Fruit fly (Drosophila melanogaster) whole organism, pupa: Measurements from ENCODE around the gene CG34043.

ENCODE experiments used
- CG10348 ChIP-seq: fragments of 200-800 bp; sonication (Bioruptor generic); IDR thresholded peaks from 2 replicates; pipeline ENCODE4 v1.3.6; 2022; ENCODE audit warnings: missing biosample characterization, missing genetic modification characterization
- CG12605 ChIP-seq: fragments of 200-800 bp; sonication (Bioruptor generic); IDR thresholded peaks from 2 replicates; pipeline ENCODE4 v1.3.6; 2022; ENCODE audit warnings: missing biosample characterization, missing genetic modification characterization
- CG13204 ChIP-seq: fragments of 200-800 bp; sonication (Bioruptor generic); optimal IDR thresholded peaks from 2 replicates; lab custom pipeline; 2018; ENCODE audit warnings: missing biosample characterization, mild to moderate bottlenecking, missing genetic modification characterization, moderate library complexity
- CG14655 ChIP-seq: fragments of 200-800 bp; sonication (Bioruptor generic); optimal IDR thresholded peaks from 3 replicates; lab custom pipeline; 2017; ENCODE audit warnings: mild to moderate bottlenecking, missing biosample characterization, missing genetic modification reagents, missing genetic modification characterization
- CG15710 ChIP-seq: fragments of 200-800 bp; sonication (Bioruptor generic); optimal IDR thresholded peaks from 2 replicates; lab custom pipeline; 2018; ENCODE audit warnings: missing biosample characterization, mild to moderate bottlenecking, missing genetic modification characterization, moderate library complexity
- CG17806 ChIP-seq: fragments of 200-800 bp; sonication (Bioruptor generic); optimal IDR thresholded peaks from 2 replicates; lab custom pipeline; 2018; ENCODE audit warnings: missing biosample characterization, mild to moderate bottlenecking, missing genetic modification characterization, moderate library complexity
- CG32121 ChIP-seq: fragments of 200-800 bp; sonication (Bioruptor generic); IDR thresholded peaks from 2 replicates; pipeline ENCODE4 v1.3.6; 2022; ENCODE audit warnings: missing biosample characterization, missing genetic modification characterization
- CG34367 ChIP-seq: fragments of 200-800 bp; sonication (Bioruptor generic); optimal IDR thresholded peaks from 2 replicates; lab custom pipeline; 2018; ENCODE audit warnings: missing biosample characterization, mild to moderate bottlenecking, missing genetic modification characterization
- CG4496 ChIP-seq: fragments of 200-800 bp; sonication (Bioruptor generic); IDR thresholded peaks from 3 replicates; pipeline ENCODE4 v1.3.6; 2022; ENCODE audit warnings: missing biosample characterization, missing genetic modification characterization
- CG8159 ChIP-seq: fragments of 200-800 bp; sonication (Bioruptor generic); optimal IDR thresholded peaks from 3 replicates; lab custom pipeline; 2018; ENCODE audit warnings: missing biosample characterization, mild to moderate bottlenecking, missing genetic modification characterization, moderate library complexity
- CG8301 ChIP-seq: fragments of 200-800 bp; sonication (Bioruptor generic); optimal IDR thresholded peaks from 2 replicates; lab custom pipeline; 2018; ENCODE audit warnings: missing biosample characterization, mild to moderate bottlenecking, missing genetic modification characterization
- CG9948 ChIP-seq: fragments of 200-800 bp; sonication (Bioruptor generic); optimal IDR thresholded peaks from 2 replicates; lab custom pipeline; 2018; ENCODE audit warnings: missing biosample characterization, mild to moderate bottlenecking, missing genetic modification characterization, moderate library complexity
- D1 ChIP-seq: fragments of 200-800 bp; sonication (Bioruptor generic); optimal IDR thresholded peaks from 2 replicates; lab custom pipeline; 2018; ENCODE audit warnings: missing biosample characterization, mild to moderate bottlenecking, missing genetic modification characterization, moderate library complexity
- EcR ChIP-seq: fragments of 200-800 bp; sonication (Bioruptor generic); optimal IDR thresholded peaks from 3 replicates; lab custom pipeline; 2019; ENCODE audit warnings: missing biosample characterization, missing genetic modification characterization, mild to moderate bottlenecking, moderate library complexity, missing genetic modification reagents
- Ets98B ChIP-seq: fragments of 200-800 bp; sonication (Bioruptor generic); IDR thresholded peaks from 2 replicates; pipeline ENCODE4 v1.3.6; 2022; ENCODE audit warnings: missing biosample characterization, missing genetic modification characterization
- Pif1A ChIP-seq: fragments of 200-800 bp; sonication (Bioruptor generic); optimal IDR thresholded peaks from 3 replicates; lab custom pipeline; 2016; ENCODE audit warnings: missing biosample characterization, missing genetic modification characterization
- Pif1B ChIP-seq: fragments of 200-800 bp; sonication (Bioruptor generic); optimal IDR thresholded peaks from 3 replicates; lab custom pipeline; 2016; ENCODE audit warnings: missing biosample characterization, missing genetic modification characterization
- Snoo ChIP-seq: fragments of 200-800 bp; sonication (Bioruptor generic); optimal IDR thresholded peaks from 3 replicates; lab custom pipeline; 2017; ENCODE audit warnings: missing biosample characterization, mild to moderate bottlenecking, missing genetic modification characterization, inconsistent platforms
- fd96Ca ChIP-seq: fragments of 200-800 bp; sonication (Bioruptor generic); IDR thresholded peaks from 3 replicates; pipeline ENCODE4 v1.3.6; 2022; ENCODE audit warnings: missing biosample characterization, missing genetic modification characterization
- gl ChIP-seq: fragments of 200-800 bp; sonication (Bioruptor generic); optimal IDR thresholded peaks from 2 replicates; lab custom pipeline; 2018; ENCODE audit warnings: missing biosample characterization, mild to moderate bottlenecking, missing genetic modification characterization
- rn ChIP-seq: fragments of 200-800 bp; sonication (Bioruptor generic); IDR thresholded peaks from 2 replicates; pipeline ENCODE4 v1.3.6; 2022; ENCODE audit warnings: missing biosample characterization, missing genetic modification characterization

Gene CG34043

dm6 chr2L:10237725-10238446, 42.8 kb downstream of the CG34043 start, which contains the start of gene mthl15:
TSS of gene mthl15 (minus strand) at chr2L:10238317.
- TF ChIP-seq Pif1A (GFP tag; lab: Kevin White, UChicago) = no peak
- no peak for TF ChIP-seq fd96Ca (GFP tag; lab: Robert Waterston, UW)
- TF ChIP-seq CG32121 (GFP tag; lab: Robert Waterston, UW) = no peak
- no peak for TF ChIP-seq CG9948
- TF ChIP-seq CG8159 (tag; lab: Kevin White, UChicago) = no peak
- no peak for TF ChIP-seq D1 (tag; lab: Kevin White, UChicago)
- TF ChIP-seq CG10348 (GFP tag; lab: Robert Waterston, UW) = no peak
- no peak for TF ChIP-seq Snoo
- no peak for TF ChIP-seq CG8301 (tag; lab: Kevin White, UChicago)
- TF ChIP-seq Ets98B (GFP tag; lab: Robert Waterston, UW) = no peak
- TF ChIP-seq EcR (GFP tag; lab: Kevin White, UChicago) = no peak
- TF ChIP-seq rn (GFP tag; lab: Robert Waterston, UW) = no peak
- no peak for TF ChIP-seq CG34367
- TF ChIP-seq, all 21 proteins: peak for 0

dm6 chr2L:10232827-10233226, 47.8 kb downstream of the CG34043 start:
- TF ChIP-seq Pif1A (GFP tag; lab: Kevin White, UChicago) (no peak), CG15710 (tag; lab: Kevin White, UChicago) (no peak), Ets98B (GFP tag; lab: Robert Waterston, UW) (no peak), CG8301 (tag; lab: Kevin White, UChicago) (no peak), CG34367 (no peak), CG9948 (no peak), CG10348 (GFP tag; lab: Robert Waterston, UW) (no peak), CG4496 (GFP tag; lab: Robert Waterston, UW) (no peak), CG32121 (GFP tag; lab: Robert Waterston, UW) (no peak), D1 (tag; lab: Kevin White, UChicago) (no peak)

dm6 chr2L:10232152-10232816, 48.4 kb downstream of the CG34043 start, which contains the start of gene eEF1delta:
TSS of gene eEF1delta (plus strand) at chr2L:10232507.
- no peak for TF ChIP-seq CG10348 (GFP tag; lab: Robert Waterston, UW)
- TF ChIP-seq Pif1A (GFP tag; lab: Kevin White, UChicago) = no peak
- TF ChIP-seq CG15710 (tag; lab: Kevin White, UChicago) = no peak
- TF ChIP-seq D1 (tag; lab: Kevin White, UChicago) = no peak
- TF ChIP-seq CG13204 = no peak
- no peak for TF ChIP-seq EcR (GFP tag; lab: Kevin White, UChicago)

dm6 chr2L:10231510-10231909, 49.2 kb downstream of the CG34043 start, which contains the start of gene ova:
TSS of gene ova (minus strand) at chr2L:10231692.
- TF ChIP-seq CG32121 (GFP tag; lab: Robert Waterston, UW) (no peak), Pif1B (GFP tag; lab: Kevin White, UChicago) (no peak), gl (tag; lab: Kevin White, UChicago) (no peak), CG8301 (tag; lab: Kevin White, UChicago) (no peak), CG4496 (GFP tag; lab: Robert Waterston, UW) (no peak), CG10348 (GFP tag; lab: Robert Waterston, UW) (no peak), CG15710 (tag; lab: Kevin White, UChicago) (no peak)

dm6 chr2L:10231092-10231494, 49.6 kb downstream of the CG34043 start:
- peak; percentile 79 for TF ChIP-seq Pif1A (GFP tag; lab: Kevin White, UChicago)
- peak; percentile 10 for TF ChIP-seq CG15710 (tag; lab: Kevin White, UChicago)
- peak; percentile 38 for TF ChIP-seq CG8159 (tag; lab: Kevin White, UChicago)
- no peak for TF ChIP-seq CG10348 (GFP tag; lab: Robert Waterston, UW)
- TF ChIP-seq CG8301 (tag; lab: Kevin White, UChicago) = peak; percentile 61
- TF ChIP-seq fd96Ca (GFP tag; lab: Robert Waterston, UW) = no peak
- TF ChIP-seq CG32121 (GFP tag; lab: Robert Waterston, UW) = peak; percentile 54; the same call in 1 of the 2 replicates
- no peak for TF ChIP-seq Ets98B (GFP tag; lab: Robert Waterston, UW)
- no peak for TF ChIP-seq CG14655 (GFP tag; lab: Kevin White, UChicago)
- no peak for TF ChIP-seq gl (tag; lab: Kevin White, UChicago)
- TF ChIP-seq CG17806 = peak; percentile 53
- TF ChIP-seq CG9948 = peak; percentile 30
- no peak for TF ChIP-seq CG12605 (GFP tag; lab: Robert Waterston, UW)
- TF ChIP-seq Pif1B (GFP tag; lab: Kevin White, UChicago) = peak; percentile 62
- TF ChIP-seq CG4496 (GFP tag; lab: Robert Waterston, UW) = peak; percentile 65; the same call in 2 of the 3 replicates

- no peak for TF ChIP-seq CG4496 (GFP tag; lab: Robert Waterston, UW)
- no peak for TF ChIP-seq CG15710 (tag; lab: Kevin White, UChicago)
- TF ChIP-seq rn (GFP tag; lab: Robert Waterston, UW) = no peak
- no peak for TF ChIP-seq Pif1A (GFP tag; lab: Kevin White, UChicago)
- TF ChIP-seq CG14655 (GFP tag; lab: Kevin White, UChicago) = no peak
- TF ChIP-seq CG10348 (GFP tag; lab: Robert Waterston, UW) = no peak
- no peak for TF ChIP-seq CG13204
- no peak for TF ChIP-seq CG8301 (tag; lab: Kevin White, UChicago)
- no peak for TF ChIP-seq CG34367
- no peak for TF ChIP-seq Ets98B (GFP tag; lab: Robert Waterston, UW)
- TF ChIP-seq CG8159 (tag; lab: Kevin White, UChicago) = no peak
- no peak for TF ChIP-seq CG12605 (GFP tag; lab: Robert Waterston, UW)
- no peak for TF ChIP-seq CG9948
- TF ChIP-seq D1 (tag; lab: Kevin White, UChicago) = no peak
- TF ChIP-seq, all 21 proteins: peak for 0
These were observed 50.2 kb downstream of the CG34043 start for dm6 chr2L:10230455-10230854.
